Fruit fly (Drosophila melanogaster): ENCODE measurements around the gene CG33493.

DNA sequence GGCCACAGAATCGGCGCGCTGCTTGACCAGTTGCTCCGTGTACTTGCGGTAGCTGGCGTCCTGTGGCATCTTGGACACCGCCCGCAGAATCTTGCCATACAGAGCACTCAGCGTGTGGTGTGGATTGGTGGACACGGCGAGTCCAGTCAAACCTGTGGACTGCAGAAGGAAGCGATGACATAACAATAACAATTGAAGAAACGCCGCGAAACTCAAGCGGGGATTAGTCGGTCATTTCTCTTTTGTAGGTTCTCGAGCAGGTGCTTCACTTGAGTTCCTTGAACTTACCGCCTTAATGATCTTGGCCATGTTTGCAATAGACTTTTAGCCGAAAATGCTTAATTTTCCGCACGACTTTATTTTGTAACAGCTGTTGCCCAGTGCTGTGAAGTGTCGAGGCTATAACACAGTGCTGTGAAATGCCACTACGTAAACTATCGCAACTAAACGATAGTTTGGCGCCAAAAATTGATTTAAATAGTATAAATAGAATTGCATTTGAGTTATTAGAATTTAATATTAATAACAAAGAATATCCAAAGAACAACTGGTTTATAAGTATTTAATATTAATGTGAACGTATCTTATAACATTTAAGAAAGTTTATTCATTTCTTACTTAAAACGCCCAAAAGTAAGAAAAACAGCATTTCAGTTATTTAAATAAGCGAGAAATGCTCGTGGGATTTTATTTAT lies 889 bp upstream of the CG33493 start, which contains the start of gene ND-13B:
- no peak for TF ChIP-seq pb (GFP tag; optimal IDR thresholded peaks at IDR 0.05)
- TF ChIP-seq fd64A (GFP tag; optimal IDR thresholded peaks at IDR 0.05) = no peak
- no peak for TF ChIP-seq C15 (GFP tag; IDR thresholded peaks at IDR 0.05)
- peak; percentile 47 for TF ChIP-seq zfh2 (GFP tag; optimal IDR thresholded peaks at IDR 0.05)
- peak; percentile 18 for TF ChIP-seq YL-1 (GFP tag; optimal IDR thresholded peaks at IDR 0.05)
- no peak for TF ChIP-seq CG12071 (GFP tag; optimal IDR thresholded peaks at IDR 0.05)
- TF ChIP-seq CG16863 (GFP tag; optimal IDR thresholded peaks at IDR 0.05) = no peak
- TF ChIP-seq CG13296 (GFP tag; optimal IDR thresholded peaks at IDR 0.05) = peak; percentile 6
- no peak for TF ChIP-seq br (optimal IDR thresholded peaks at IDR 0.05)
- TF ChIP-seq pnt (GFP tag; optimal IDR thresholded peaks at IDR 0.05) = no peak
- no peak for TF ChIP-seq Lpt (GFP tag; optimal IDR thresholded peaks at IDR 0.05)
- TF ChIP-seq Hmx (GFP tag; optimal IDR thresholded peaks at IDR 0.05) = no peak
- peak; percentile 67; the same call in 2 of the 3 replicates for TF ChIP-seq CG7963 (GFP tag; IDR thresholded peaks at IDR 0.05; ENCODE audit: partially characterized antibody)
- peak; percentile 69 for TF ChIP-seq HLH4C (GFP tag; IDR thresholded peaks at IDR 0.05; ENCODE audit: partially characterized antibody)

Measured in whole organism, embryonic.